Worm (Caenorhabditis elegans) whole organism, L3 larva: ENCODE measurements around the gene irld-30.

Experiments used
- ZK546.5 ChIP-seq: sonication (generic microtip); optimal IDR thresholded peaks from 2 replicates; lab custom pipeline; 2017; ENCODE audit warnings: missing biosample characterization, missing genetic modification characterization
- ama-1 ChIP-seq: fragments of 150-350 bp; optimal IDR thresholded peaks from 2 replicates; lab custom pipeline; 2018
- ceh-82 ChIP-seq: fragments of 150-350 bp; optimal IDR thresholded peaks from 2 replicates; lab custom pipeline; 2014; ENCODE audit warnings: missing biosample characterization, missing genetic modification characterization
- egl-5 ChIP-seq: fragments of 150-350 bp; optimal IDR thresholded peaks from 2 replicates; lab custom pipeline; 2017; ENCODE audit warnings: missing biosample characterization, missing genetic modification reagents, missing genetic modification characterization, inconsistent platforms
- elt-3 ChIP-seq, 3 experiments: fragments of 150-350 bp in 1 of 3; sonication (generic microtip) in 2 of 3; optimal IDR thresholded peaks; 2 replicates in 2 of 3; 4 replicates in 1 of 3; lab custom pipeline; 2014 to 2017; ENCODE audit warnings: missing biosample characterization in 3 of 3, missing genetic modification characterization in 3 of 3
- fkh-10 ChIP-seq: sonication (generic microtip); optimal IDR thresholded peaks from 2 replicates; lab custom pipeline; 2017; ENCODE audit warnings: missing biosample characterization, missing genetic modification reagents, missing genetic modification characterization
- jun-1 ChIP-seq: fragments of 150-350 bp; optimal IDR thresholded peaks from 2 replicates; lab custom pipeline; 2014; ENCODE audit warnings: missing biosample characterization, missing genetic modification reagents, missing genetic modification characterization
- nhr-76 ChIP-seq: fragments of 150-350 bp; sonication (generic microtip); optimal IDR thresholded peaks from 5 replicates; lab custom pipeline; 2014; ENCODE audit warnings: missing biosample characterization, missing genetic modification characterization
- pha-4 ChIP-seq: fragments of 150-350 bp; optimal IDR thresholded peaks from 2 replicates; lab custom pipeline; 2014; ENCODE audit warnings: missing biosample characterization, missing genetic modification reagents, missing genetic modification characterization
- pqm-1 ChIP-seq: fragments of 150-350 bp; optimal IDR thresholded peaks from 2 replicates; lab custom pipeline; 2017; ENCODE audit warnings: missing biosample characterization, missing genetic modification characterization, inconsistent platforms
- tbx-2 ChIP-seq: sonication (generic microtip); optimal IDR thresholded peaks from 2 replicates; lab custom pipeline; 2016; ENCODE audit warnings: mild to moderate bottlenecking, missing genetic modification characterization, missing compliant biosample characterization
- ztf-11 ChIP-seq: fragments of 150-350 bp; optimal IDR thresholded peaks from 2 replicates; lab custom pipeline; 2014; ENCODE audit warnings: missing biosample characterization, missing genetic modification characterization
- ztf-4 ChIP-seq: fragments of 150-350 bp; optimal IDR thresholded peaks from 2 replicates; lab custom pipeline; 2014; ENCODE audit warnings: missing biosample characterization, missing genetic modification characterization

- TF ChIP-seq nhr-76 (tag; lab: Kevin White, UChicago): no peak
- no peak for TF ChIP-seq egl-5 (tag; lab: Kevin White, UChicago)
- TF ChIP-seq ceh-82: no peak
- TF ChIP-seq ama-1 (lab: Kevin White, UChicago): no peak
- TF ChIP-seq ztf-4 (tag; lab: Kevin White, UChicago): no peak
- TF ChIP-seq ZK546.5 (tag; lab: Kevin White, UChicago): no peak
- TF ChIP-seq jun-1 (tag; lab: Kevin White, UChicago): no peak
- TF ChIP-seq tbx-2 (tag; lab: Kevin White, UChicago): no peak
- no peak for TF ChIP-seq ztf-11 (tag; lab: Kevin White, UChicago)
- TF ChIP-seq elt-3 (tag; optimal IDR thresholded peaks at IDR 0.05; lab: Kevin White, UChicago): no peak
- TF ChIP-seq fkh-10 (GFP tag; lab: Kevin White, UChicago): no peak
- no peak for TF ChIP-seq pha-4
- no peak for TF ChIP-seq pqm-1 (tag; lab: Kevin White, UChicago)
These were observed 2.6 kb downstream of the irld-30 start, which contains the start of gene irld-29 for ce11 chrV:2338538-2338937.
